Worm (Caenorhabditis elegans): ENCODE results near the gene sru-1.

The sru-1 gene

DNA sequence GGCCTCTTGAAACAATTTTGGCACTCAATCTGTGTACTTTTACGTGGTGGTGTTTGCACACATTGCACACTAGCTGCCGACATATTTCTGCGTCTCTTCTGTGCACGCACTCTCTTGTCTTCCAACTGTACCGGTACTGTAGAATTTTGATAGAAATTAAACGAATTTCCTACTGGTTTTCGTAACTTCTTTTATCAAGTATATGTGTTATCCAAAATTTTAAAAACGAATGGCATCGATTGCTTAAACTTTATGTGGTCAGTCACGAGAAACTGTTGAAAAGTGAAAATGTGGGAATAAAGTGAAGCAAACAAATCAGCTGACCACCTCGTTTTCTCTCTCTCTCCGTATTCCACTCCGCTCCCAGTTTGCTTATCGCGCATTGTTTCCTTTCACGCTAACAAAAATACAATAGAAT, 25.0 kb downstream of the sru-1 start (continued):
- TF ChIP-seq lsy-12 (tag; optimal IDR thresholded peaks at IDR 0.05): no peak
- TF ChIP-seq eor-1 (tag; optimal IDR thresholded peaks at IDR 0.05): no peak
- no peak for TF ChIP-seq ceh-16 (tag; optimal IDR thresholded peaks at IDR 0.05)

DNA sequence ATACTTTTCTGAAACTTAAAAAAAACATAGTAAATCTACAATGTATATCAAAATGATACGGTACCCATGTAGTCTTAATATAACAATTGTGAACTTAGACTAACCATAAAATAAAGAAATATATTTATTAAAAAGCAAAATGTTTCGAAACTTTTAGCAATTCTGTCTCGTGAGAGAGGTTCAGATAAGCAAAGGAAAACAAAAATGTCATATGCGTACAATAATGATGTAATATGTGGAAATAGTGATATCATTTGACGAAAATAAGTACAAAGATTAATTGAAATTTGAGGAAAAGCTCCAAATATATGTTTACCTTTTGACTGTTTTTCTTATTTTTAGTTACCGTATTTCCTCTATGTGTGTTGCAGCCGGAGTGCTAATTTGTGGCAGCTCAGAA, 25.7 kb downstream of the sru-1 start:
- TF ChIP-seq elt-2 (tag; optimal IDR thresholded peaks at IDR 0.05): peak; percentile 46
- peak; percentile 34 for TF ChIP-seq pqm-1 (tag; optimal IDR thresholded peaks at IDR 0.05)
- no peak for TF ChIP-seq hmg-11 (tag; optimal IDR thresholded peaks at IDR 0.05)

DNA sequence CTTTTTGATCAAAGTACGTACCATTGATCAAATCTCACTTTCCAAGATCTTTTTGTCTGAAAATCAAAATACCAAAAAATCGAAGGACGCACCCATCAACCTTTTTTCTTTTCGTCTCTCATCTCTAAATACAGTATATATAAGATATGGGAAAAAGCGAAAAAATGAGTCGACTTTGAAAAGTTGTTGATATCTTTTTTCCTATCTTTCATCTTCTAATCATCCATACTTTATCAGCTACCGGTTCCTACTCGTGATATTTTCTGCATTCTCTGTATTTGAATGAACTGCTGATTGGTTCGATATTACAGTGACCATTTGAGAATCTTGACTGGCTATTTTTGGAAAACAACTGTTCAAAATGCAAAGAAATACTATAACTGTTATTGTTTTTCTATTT, 28.4 kb downstream of the sru-1 start, which contains the start of gene C33A12.19:
TSS of gene C33A12.19 (plus strand) at position 169 of the 400 bp plus-strand sequence.
- TF ChIP-seq lin-39 (tag; optimal IDR thresholded peaks at IDR 0.05): no peak
- no peak for TF ChIP-seq snpc-4 (tag; optimal IDR thresholded peaks at IDR 0.05)
- TF ChIP-seq nhr-43 (tag; optimal IDR thresholded peaks at IDR 0.05; ENCODE audit: poor library complexity, severe bottlenecking): peak; percentile 47
- TF ChIP-seq pqm-1 (tag; optimal IDR thresholded peaks at IDR 0.05): peak; percentile 36
- no peak for TF ChIP-seq tbx-2 (tag; optimal IDR thresholded peaks at IDR 0.05)
- no peak for TF ChIP-seq unc-62 (GFP tag; optimal IDR thresholded peaks at IDR 0.05)
- TF ChIP-seq nhr-23 (tag; optimal IDR thresholded peaks at IDR 0.05): peak; percentile 52
- peak; percentile 58 for TF ChIP-seq elt-2 (tag; optimal IDR thresholded peaks at IDR 0.05)
- TF ChIP-seq pha-4 (tag; optimal IDR thresholded peaks at IDR 0.05): no peak
- peak; percentile 34 for TF ChIP-seq nfya-1 (tag; optimal IDR thresholded peaks at IDR 0.05; ENCODE audit: insufficient read depth)
- no peak for TF ChIP-seq mdl-1 (tag; optimal IDR thresholded peaks at IDR 0.05)

DNA sequence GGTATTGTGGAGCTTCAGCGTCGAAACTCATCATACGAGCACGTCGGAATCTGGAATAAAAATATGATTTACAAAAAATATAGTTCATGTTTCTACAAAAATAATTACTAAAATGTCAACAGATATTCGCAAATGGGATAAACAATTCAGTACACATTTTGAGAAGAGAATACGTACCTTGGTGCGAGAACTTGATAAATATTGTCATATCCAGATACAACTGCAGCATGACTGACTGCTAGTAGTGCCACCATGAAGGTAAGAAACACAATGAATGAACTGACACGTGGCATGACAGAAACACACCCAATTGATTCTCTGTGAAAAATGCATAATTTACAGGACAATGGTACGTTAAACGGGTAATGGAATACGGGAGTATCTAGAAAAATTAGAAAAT, 30.2 kb downstream of the sru-1 start, which contains the start of gene nlp-35:
TSS of gene nlp-35 (minus strand) at position 319 of the 400 bp plus-strand sequence.
- TF ChIP-seq elt-1 (tag; optimal IDR thresholded peaks at IDR 0.05) (no peak), nhr-23 (tag; optimal IDR thresholded peaks at IDR 0.05) (no peak), ceh-9 (tag; optimal IDR thresholded peaks at IDR 0.05) (no peak), nhr-77 (tag; optimal IDR thresholded peaks at IDR 0.05) (no peak), zag-1 (tag; optimal IDR thresholded peaks at IDR 0.05) (no peak), fkh-10 (GFP tag; optimal IDR thresholded peaks at IDR 0.05) (no peak), ztf-4 (tag; optimal IDR thresholded peaks at IDR 0.05) (no peak), nhr-28 (tag; optimal IDR thresholded peaks at IDR 0.05) (no peak), nfya-1 (tag; optimal IDR thresholded peaks at IDR 0.05; ENCODE audit: insufficient read depth) (no peak), pqm-1 (tag; optimal IDR thresholded peaks at IDR 0.05) (no peak), mdl-1 (tag; optimal IDR thresholded peaks at IDR 0.05) (no peak), nhr-76 (tag; optimal IDR thresholded peaks at IDR 0.05) (no peak)

DNA sequence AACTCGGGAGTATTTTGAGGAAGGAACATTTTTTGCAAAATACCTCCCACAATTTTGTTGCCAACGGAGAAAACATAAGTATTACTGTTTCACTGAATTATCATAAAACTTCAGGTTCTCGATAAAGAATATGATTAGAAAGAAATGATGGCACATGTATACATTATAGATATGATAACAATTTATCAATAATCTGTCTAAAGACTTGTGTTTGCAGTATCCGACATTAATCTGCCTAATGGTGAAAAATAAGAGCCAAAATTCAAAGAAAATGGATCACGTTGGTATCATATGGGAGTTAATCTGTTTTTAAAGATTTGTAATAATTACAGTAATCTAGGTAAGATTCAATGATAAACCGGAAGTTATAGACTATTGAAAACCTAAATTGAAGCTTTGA, 32.2 kb downstream of the sru-1 start:
- TF ChIP-seq aly-2 (tag; optimal IDR thresholded peaks at IDR 0.05) (no peak), unc-39 (tag; optimal IDR thresholded peaks at IDR 0.05) (no peak), elt-3 (tag; optimal IDR thresholded peaks at IDR 0.05) (no peak), nhr-11 (tag; optimal IDR thresholded peaks at IDR 0.05) (peak; percentile 5), egl-5 (tag; optimal IDR thresholded peaks at IDR 0.05) (no peak)

DNA sequence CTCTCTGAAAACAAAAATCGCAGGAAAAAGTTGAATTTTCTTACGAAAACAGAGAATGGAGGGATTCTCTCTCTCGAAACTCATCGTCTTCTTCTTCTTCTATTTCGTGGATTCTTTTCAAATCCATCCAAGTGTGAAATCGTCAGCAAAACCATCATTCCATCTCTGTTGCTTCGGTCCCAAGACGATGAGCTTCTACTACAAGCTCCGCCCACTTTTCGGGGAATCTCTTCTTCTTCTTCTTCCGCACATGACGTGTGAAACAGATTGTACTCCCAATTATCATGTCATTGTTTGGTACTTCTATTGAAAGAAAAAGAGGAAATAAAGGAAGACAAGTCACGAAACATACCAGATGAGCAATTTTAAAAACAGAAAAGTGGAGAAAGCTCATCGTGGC, 34.7 kb downstream of the sru-1 start:
- TF ChIP-seq ama-1 (optimal IDR thresholded peaks at IDR 0.05): no peak
- no peak for TF ChIP-seq unc-39 (tag; optimal IDR thresholded peaks at IDR 0.05)
- TF ChIP-seq ceh-9 (tag; optimal IDR thresholded peaks at IDR 0.05): no peak
- TF ChIP-seq tbx-2 (tag; optimal IDR thresholded peaks at IDR 0.05): no peak
- TF ChIP-seq mdl-1 (tag; optimal IDR thresholded peaks at IDR 0.05): no peak
- no peak for TF ChIP-seq sea-2 (GFP tag; optimal IDR thresholded peaks at IDR 0.05)
- no peak for TF ChIP-seq ZK546.5 (tag; optimal IDR thresholded peaks at IDR 0.05)
- TF ChIP-seq elt-1 (tag; optimal IDR thresholded peaks at IDR 0.05): no peak
- no peak for TF ChIP-seq aly-2 (tag; optimal IDR thresholded peaks at IDR 0.05)
- TF ChIP-seq skn-1 (tag; optimal IDR thresholded peaks at IDR 0.05): no peak
- TF ChIP-seq lsy-12 (tag; optimal IDR thresholded peaks at IDR 0.05): no peak
- TF ChIP-seq egl-5 (tag; optimal IDR thresholded peaks at IDR 0.05): no peak
- TF ChIP-seq nhr-237 (tag; optimal IDR thresholded peaks at IDR 0.05): no peak

Data from whole organism, L3 larva.